Worm (Caenorhabditis elegans) whole organism, young adult: ENCODE results near the gene K08H2.3.

Source experiments
- B0019.2 ChIP-seq: fragments of 200-800 bp; sonication (Bioruptor generic); conservative IDR thresholded peaks from 2 replicates; pipeline ENCODE4 v1.3.6; 2022; ENCODE audit warnings: missing genetic modification reagents, missing genetic modification characterization, missing compliant biosample characterization
- B0336.3 ChIP-seq: fragments of 200-800 bp; sonication (Bioruptor generic); IDR thresholded peaks from 2 replicates; pipeline ENCODE4 v1.3.6; 2022; ENCODE audit warnings: missing genetic modification characterization, missing compliant biosample characterization
- F57C9.4 ChIP-seq: sonication (generic microtip); optimal IDR thresholded peaks from 2 replicates; lab custom pipeline; 2017; ENCODE audit warnings: mild to moderate bottlenecking, missing genetic modification characterization, missing compliant biosample characterization
- Y56A3A.18 ChIP-seq: fragments of 200-800 bp; sonication (Bioruptor generic); IDR thresholded peaks from 2 replicates; pipeline ENCODE4 v1.3.6; 2022; ENCODE audit warnings: missing genetic modification reagents, missing genetic modification characterization, missing compliant biosample characterization
- ZK185.1 ChIP-seq: sonication (generic microtip); optimal IDR thresholded peaks from 2 replicates; lab custom pipeline; 2016; ENCODE audit warnings: mild to moderate bottlenecking, missing genetic modification characterization, missing compliant biosample characterization; ENCODE audit not compliant: poor library complexity, severe bottlenecking
- ama-1 ChIP-seq, 3 experiments: fragments of 150-350 bp in 1 of 3; sonication (generic microtip) in 2 of 3; optimal IDR thresholded peaks; 2 replicates each; lab custom pipeline; 2014 to 2018; ENCODE audit warnings: missing biosample characterization in 2 of 3, missing genetic modification characterization in 2 of 3, missing genetic modification reagents in 2 of 3
- attf-3 ChIP-seq: fragments of 200-800 bp; sonication (Bioruptor generic); conservative IDR thresholded peaks from 2 replicates; pipeline ENCODE4 v1.3.6; 2022; ENCODE audit warnings: missing genetic modification reagents, missing genetic modification characterization, missing compliant biosample characterization
- ccch-3 ChIP-seq: fragments of 200-800 bp; sonication (Bioruptor generic); optimal IDR thresholded peaks from 2 replicates; lab custom pipeline; 2018; ENCODE audit warnings: mild to moderate bottlenecking, missing genetic modification characterization, missing compliant biosample characterization
- ekl-4 ChIP-seq: fragments of 200-800 bp; sonication (Bioruptor generic); IDR thresholded peaks from 2 replicates; pipeline ENCODE4 v1.3.6; 2022; ENCODE audit warnings: missing genetic modification reagents, missing genetic modification characterization, missing compliant biosample characterization
- let-607 ChIP-seq, 2 experiments: fragments of 200-800 bp in 1 of 2; sonication (Bioruptor generic) in 1 of 2; sonication (generic microtip) in 1 of 2; optimal IDR thresholded peaks; 2 replicates each; lab custom pipeline; 2016 to 2018; ENCODE audit warnings: mild to moderate bottlenecking in 2 of 2, missing compliant biosample characterization in 2 of 2, missing genetic modification characterization in 2 of 2, moderate library complexity in 2 of 2, missing genotype in 1 of 2
- snpc-1.1 ChIP-seq: sonication (generic microtip); optimal IDR thresholded peaks from 2 replicates; lab custom pipeline; 2017; ENCODE audit warnings: missing genetic modification characterization, mild to moderate bottlenecking, missing compliant biosample characterization, antibody characterized with exemption, moderate library complexity, missing genotype, missing genetic modification reagents; ENCODE audit not compliant: insufficient read depth
- snpc-4 ChIP-seq, 5 experiments: fragments of 150-350 bp in 1 of 5; sonication (generic microtip) in 4 of 5; optimal IDR thresholded peaks; 2 replicates each; lab custom pipeline; 2014 to 2018; ENCODE audit warnings: missing genetic modification characterization in 5 of 5, missing biosample characterization in 3 of 5, antibody characterized with exemption in 2 of 5, mild to moderate bottlenecking in 2 of 5, missing compliant biosample characterization in 2 of 5, missing genotype in 2 of 5, moderate library complexity in 2 of 5, missing genetic modification reagents in 1 of 5
- xnd-1 ChIP-seq: sonication (generic microtip); optimal IDR thresholded peaks from 2 replicates; lab custom pipeline; 2016; ENCODE audit warnings: missing genotype, missing genetic modification reagents, missing genetic modification characterization, missing compliant biosample characterization
- ztf-22 ChIP-seq: fragments of 200-800 bp; sonication (Bioruptor generic); optimal IDR thresholded peaks from 2 replicates; lab custom pipeline; 2018; ENCODE audit warnings: mild to moderate bottlenecking, missing genetic modification characterization, moderate library complexity, missing compliant biosample characterization

ce11 chrX:13234879-13235278, 2.3 kb upstream of the K08H2.3 start, which contains the start of gene K08H2.2:
- TF ChIP-seq snpc-4 (GFP tag; optimal IDR thresholded peaks at IDR 0.05; lab: Kevin White, UChicago) = no peak
- TF ChIP-seq snpc-4 (tag; optimal IDR thresholded peaks at IDR 0.05; lab: Kevin White, UChicago) = no peak
- TF ChIP-seq ztf-22 = no peak
- TF ChIP-seq snpc-1.1 (tag; lab: Kevin White, UChicago) = no peak
- no peak for TF ChIP-seq attf-3 (GFP tag; lab: Robert Waterston, UW)
- TF ChIP-seq F57C9.4 (tag; lab: Kevin White, UChicago) = no peak
- no peak for TF ChIP-seq let-607 (tag; optimal IDR thresholded peaks at IDR 0.05; lab: Kevin White, UChicago)
- no peak for TF ChIP-seq xnd-1 (tag; lab: Kevin White, UChicago)
- TF ChIP-seq B0019.2 (GFP tag; lab: Robert Waterston, UW) = no peak
- TF ChIP-seq ZK185.1 (tag; lab: Kevin White, UChicago) = no peak
- no peak for TF ChIP-seq Y56A3A.18
- no peak for TF ChIP-seq ama-1 (optimal IDR thresholded peaks at IDR 0.05; lab: Kevin White, UChicago)
- no peak for TF ChIP-seq ama-1 (GFP tag; optimal IDR thresholded peaks at IDR 0.05; lab: Kevin White, UChicago)
- TF ChIP-seq ekl-4 (GFP tag; lab: Robert Waterston, UW) = no peak
- TF ChIP-seq B0336.3 (GFP tag; lab: Robert Waterston, UW) = no peak
- no peak for TF ChIP-seq ccch-3 (GFP tag; lab: Kevin White, UChicago)
